Worm (Caenorhabditis elegans): ENCODE data around the gene madf-5.

DNA sequence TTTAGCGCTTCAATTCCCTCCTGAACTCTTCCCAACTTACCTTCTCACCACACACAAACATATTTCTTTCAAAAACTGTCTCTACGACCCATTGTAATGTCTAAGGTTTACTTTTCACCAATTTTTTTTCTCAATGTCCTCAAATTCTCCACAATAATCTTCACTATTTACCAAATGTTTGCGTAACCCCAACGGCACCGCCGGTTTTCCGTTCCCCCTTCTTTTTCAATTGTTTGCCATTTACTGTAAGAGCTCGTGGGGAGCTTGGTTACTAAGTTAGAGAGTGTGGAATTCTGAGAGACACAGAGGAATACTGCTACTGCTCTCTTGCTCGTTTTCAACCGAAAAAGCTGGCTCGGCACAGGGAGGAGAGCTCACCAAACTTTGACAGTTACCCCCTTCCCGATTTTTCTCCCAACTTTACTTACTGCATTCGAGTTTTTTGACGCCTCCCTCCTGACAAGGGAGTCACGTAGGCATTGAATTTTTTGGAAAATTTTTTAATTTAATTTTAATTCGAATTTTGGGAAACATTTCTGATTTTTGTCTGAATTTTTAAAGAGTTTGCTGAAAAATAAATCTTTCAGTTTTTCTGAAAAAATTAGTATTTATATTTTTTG lies 2.8 kb upstream of the madf-5 start:
- no peak for TF ChIP-seq cog-1 (tag; optimal IDR thresholded peaks at IDR 0.05)
- TF ChIP-seq flt-1 (GFP tag; IDR thresholded peaks at IDR 0.05): no peak
- TF ChIP-seq tab-1 (GFP tag; IDR thresholded peaks at IDR 0.05): no peak
- no peak for TF ChIP-seq ref-1 (GFP tag; conservative IDR thresholded peaks at IDR 0.05)

All from whole organism, midembryonic.